Fruit fly (Drosophila melanogaster): ENCODE data around the gene Tpc1.

Gene Tpc1

dm6 chr3R:10881824-10882559, at the start of gene Tpc1 (continued):
- TF ChIP-seq shn (GFP tag; optimal IDR thresholded peaks at IDR 0.05) (peak; percentile 10), Dek (tag; optimal IDR thresholded peaks at IDR 0.05) (peak; percentile 34), Dip2 (GFP tag; IDR thresholded peaks at IDR 0.05) (no peak), Doc2 (GFP tag; IDR thresholded peaks at IDR 0.05) (no peak), stwl (tag; optimal IDR thresholded peaks at IDR 0.05) (peak; percentile 36), lola (GFP tag; optimal IDR thresholded peaks at IDR 0.05) (peak in 1 of 3 experiments; percentile 29), BEAF-32 (GFP tag; optimal IDR thresholded peaks at IDR 0.05) (peak; percentile 95), twi (tag; optimal IDR thresholded peaks at IDR 0.05) (peak; percentile 14), Chrac-16 (GFP tag; optimal IDR thresholded peaks at IDR 0.05) (peak; percentile 24), CG7271 (tag; optimal IDR thresholded peaks at IDR 0.05) (no peak), Adf1 (GFP tag; IDR thresholded peaks at IDR 0.05) (peak; percentile 46; the same call in 1 of the 2 replicates), CG11456 (GFP tag; IDR thresholded peaks at IDR 0.05) (no peak), Myb (GFP tag; optimal IDR thresholded peaks at IDR 0.05) (peak; percentile 39), CG17385 (GFP tag; optimal IDR thresholded peaks at IDR 0.05) (peak; percentile 13), scrt (GFP tag; optimal IDR thresholded peaks at IDR 0.05) (peak; percentile 47), ara (GFP tag; IDR thresholded peaks at IDR 0.05) (no peak), Rx (GFP tag; IDR thresholded peaks at IDR 0.05) (no peak), kni (GFP tag; optimal IDR thresholded peaks at IDR 0.05) (peak; percentile 59), dm (GFP tag; optimal IDR thresholded peaks at IDR 0.05) (peak; percentile 10), CG1529 (GFP tag; optimal IDR thresholded peaks at IDR 0.05) (no peak), lilli (GFP tag; optimal IDR thresholded peaks at IDR 0.05) (peak; percentile 74), eyg (GFP tag; optimal IDR thresholded peaks at IDR 0.05) (peak; percentile 39), CG11560 (tag; IDR thresholded peaks at IDR 0.05) (no peak), CG14860 (GFP tag; IDR thresholded peaks at IDR 0.05; ENCODE audit: partially characterized antibody) (peak; percentile 68; the same call in 2 of the 3 replicates), sob (GFP tag; IDR thresholded peaks at IDR 0.05) (no peak; the same call in 1 of the 2 replicates), disco-r (GFP tag; optimal IDR thresholded peaks at IDR 0.05) (peak; percentile 61), Hsf (GFP tag; optimal IDR thresholded peaks at IDR 0.05) (peak; percentile 57), CG10543 (GFP tag; optimal IDR thresholded peaks at IDR 0.05) (peak; percentile 9), CG13287 (GFP tag; IDR thresholded peaks at IDR 0.05; ENCODE audit: partially characterized antibody) (peak; percentile 92), E2f2 (GFP tag; IDR thresholded peaks at IDR 0.05) (peak; percentile 94), Ptx1 (GFP tag; IDR thresholded peaks at IDR 0.05) (peak; percentile 41), Tbp (GFP tag; optimal IDR thresholded peaks at IDR 0.05) (no peak), Stat92E (GFP tag; optimal IDR thresholded peaks at IDR 0.05) (peak in 1 of 3 experiments; percentile 54), Scr (GFP tag; IDR thresholded peaks at IDR 0.05; ENCODE audit: partially characterized antibody) (peak; percentile 93), CG13775 (GFP tag; optimal IDR thresholded peaks at IDR 0.05) (peak; percentile 60), ftz-f1 (GFP tag; optimal IDR thresholded peaks at IDR 0.05) (peak; percentile 5), CG12744 (GFP tag; optimal IDR thresholded peaks at IDR 0.05) (peak; percentile 3), CG9817 (tag; optimal IDR thresholded peaks at IDR 0.05) (no peak), CG15269 (tag; optimal IDR thresholded peaks at IDR 0.05) (peak; percentile 2), CG13424 (tag; optimal IDR thresholded peaks at IDR 0.05) (peak; percentile 41), az2 (GFP tag; optimal IDR thresholded peaks at IDR 0.05) (no peak), sc (optimal IDR thresholded peaks at IDR 0.05) (no peak), sc (GFP tag; optimal IDR thresholded peaks at IDR 0.05) (no peak), bab2 (GFP tag; optimal IDR thresholded peaks at IDR 0.05) (peak; percentile 24), hbn (GFP tag; IDR thresholded peaks at IDR 0.05; ENCODE audit: partially characterized antibody) (peak; percentile 84), sd (tag; optimal IDR thresholded peaks at IDR 0.05) (peak; percentile 29), CG11093 (GFP tag; IDR thresholded peaks at IDR 0.05) (no peak), Lpt (GFP tag; optimal IDR thresholded peaks at IDR 0.05) (no peak), CG5180 (GFP tag; optimal IDR thresholded peaks at IDR 0.05) (peak; percentile 94)
